Fruit fly (Drosophila melanogaster) whole organism, embryonic: ENCODE data around the gene Him.

Experiments used
- ATbp ChIP-seq: fragments of 200-800 bp; sonication (Bioruptor generic); optimal IDR thresholded peaks from 2 replicates; lab custom pipeline; 2017; ENCODE audit warnings: missing biosample characterization, mild to moderate bottlenecking, missing genetic modification characterization, missing genetic modification reagents
- Adf1 ChIP-seq: fragments of 200-800 bp; sonication (Bioruptor generic); IDR thresholded peaks from 2 replicates; pipeline ENCODE4 v1.3.6; 2022; ENCODE audit warnings: missing biosample characterization, missing genetic modification characterization
- Aef1 ChIP-seq: fragments of 200-800 bp; sonication (Bioruptor generic); IDR thresholded peaks from 3 replicates; pipeline ENCODE4 v1.3.6; 2022; ENCODE audit warnings: missing biosample characterization, missing genetic modification characterization
- Awh ChIP-seq: fragments of 200-800 bp; sonication (Bioruptor generic); IDR thresholded peaks from 2 replicates; pipeline ENCODE4, ENCODE4 v1.3.6; 2022; ENCODE audit warnings: missing biosample characterization, missing genetic modification characterization
- CG10654 ChIP-seq: fragments of 200-800 bp; sonication (Bioruptor generic); optimal IDR thresholded peaks from 2 replicates; lab custom pipeline; 2016; ENCODE audit warnings: missing biosample characterization, missing genetic modification characterization
- CG11504 ChIP-seq: fragments of 200-800 bp; sonication (Bioruptor generic); optimal IDR thresholded peaks from 3 replicates; lab custom pipeline; 2019; ENCODE audit warnings: missing biosample characterization, mild to moderate bottlenecking, missing genetic modification characterization, moderate library complexity
- CG13123 ChIP-seq: fragments of 200-800 bp; sonication (Bioruptor generic); optimal IDR thresholded peaks from 2 replicates; lab custom pipeline; 2016; ENCODE audit warnings: missing biosample characterization, missing genetic modification characterization
- CG13775 ChIP-seq: fragments of 200-800 bp; sonication (Bioruptor generic); optimal IDR thresholded peaks from 3 replicates; lab custom pipeline; 2017; ENCODE audit warnings: missing biosample characterization, mild to moderate bottlenecking, missing genetic modification characterization
- CG15696 ChIP-seq: fragments of 200-800 bp; sonication (Bioruptor generic); optimal IDR thresholded peaks from 2 replicates; lab custom pipeline; 2019; ENCODE audit warnings: missing biosample characterization, mild to moderate bottlenecking, missing genetic modification characterization, moderate library complexity
- CG16779 ChIP-seq: fragments of 200-800 bp; sonication (Bioruptor generic); IDR thresholded peaks from 2 replicates; pipeline ENCODE4 v1.3.6; 2022; ENCODE audit warnings: missing biosample characterization, missing genetic modification characterization
- CG42726 ChIP-seq: fragments of 200-800 bp; sonication (Bioruptor generic); IDR thresholded peaks from 2 replicates; pipeline ENCODE4 v1.3.6; 2022; ENCODE audit warnings: missing biosample characterization, missing genetic modification characterization; ENCODE audit not compliant: partially characterized antibody
- CG43689 ChIP-seq: fragments of 200-800 bp; sonication (Bioruptor generic); IDR thresholded peaks from 2 replicates; pipeline ENCODE4 v1.3.6; 2022; ENCODE audit warnings: missing biosample characterization, missing genetic modification characterization
- CHES-1-like ChIP-seq: fragments of 200-800 bp; sonication (Bioruptor generic); optimal IDR thresholded peaks from 2 replicates; lab custom pipeline; 2016; ENCODE audit warnings: missing biosample characterization, missing genetic modification characterization
- D ChIP-seq, 2 experiments: fragments of 200-800 bp in 1 of 2; fragments of >200 bp in 1 of 2; sonication (Bioruptor generic) in 1 of 2; optimal IDR thresholded peaks; 2 replicates in 1 of 2; 3 replicates in 1 of 2; lab custom pipeline; 2017; ENCODE audit warnings: mild to moderate bottlenecking in 1 of 2, missing biosample characterization in 1 of 2, missing genetic modification characterization in 1 of 2, missing genetic modification reagents in 1 of 2
- Deaf1 ChIP-seq: fragments of 200-800 bp; optimal IDR thresholded peaks from 3 replicates; lab custom pipeline; 2019; ENCODE audit warnings: missing biosample characterization, mild to moderate bottlenecking, missing genetic modification characterization, moderate library complexity
- Doc3 ChIP-seq: fragments of 200-800 bp; sonication (Bioruptor generic); IDR thresholded peaks from 3 replicates; pipeline ENCODE4 v1.3.6; 2022; ENCODE audit warnings: missing biosample characterization, missing genetic modification characterization; ENCODE audit not compliant: partially characterized antibody
- E2f2 ChIP-seq: fragments of 200-800 bp; sonication (Bioruptor generic); IDR thresholded peaks from 2 replicates; pipeline ENCODE4 v1.3.6; 2022; ENCODE audit warnings: missing biosample characterization, missing genetic modification characterization
- GATAe ChIP-seq: fragments of 200-800 bp; sonication (Bioruptor generic); conservative IDR thresholded peaks from 2 replicates; pipeline ENCODE4 v1.3.6; 2022; ENCODE audit warnings: missing biosample characterization, missing genetic modification characterization
- Hr78 ChIP-seq, 2 experiments: fragments of 200-800 bp in 1 of 2; fragments of >200 bp in 1 of 2; sonication (Bioruptor generic) in 1 of 2; optimal IDR thresholded peaks; 2 replicates each; lab custom pipeline; 2017 to 2019; ENCODE audit warnings: missing biosample characterization in 2 of 2, missing genetic modification characterization in 2 of 2, mild to moderate bottlenecking in 1 of 2, moderate library complexity in 1 of 2
- Jarid2 ChIP-seq: fragments of 200-800 bp; sonication (Bioruptor generic); optimal IDR thresholded peaks from 3 replicates; lab custom pipeline; 2017; ENCODE audit warnings: mild to moderate bottlenecking, missing biosample characterization, missing genetic modification reagents, missing genetic modification characterization
- NC2β ChIP-seq: fragments of 200-800 bp; sonication (Bioruptor generic); optimal IDR thresholded peaks from 2 replicates; lab custom pipeline; 2016; ENCODE audit warnings: missing biosample characterization, missing genetic modification characterization
- Nf-YB ChIP-seq: fragments of 200-800 bp; sonication (Bioruptor generic); optimal IDR thresholded peaks from 3 replicates; lab custom pipeline; 2019; ENCODE audit warnings: missing biosample characterization, mild to moderate bottlenecking, missing genetic modification characterization, moderate library complexity
- Nf-YC ChIP-seq: fragments of 200-800 bp; optimal IDR thresholded peaks from 3 replicates; lab custom pipeline; 2019; ENCODE audit warnings: missing biosample characterization, mild to moderate bottlenecking, missing genetic modification characterization, moderate library complexity
- Poxn ChIP-seq: fragments of 200-800 bp; sonication (Bioruptor generic); IDR thresholded peaks from 2 replicates; pipeline ENCODE4 v1.3.6; 2022; ENCODE audit warnings: missing biosample characterization, missing genetic modification characterization
- Six4 ChIP-seq: fragments of 200-800 bp; sonication (Bioruptor generic); optimal IDR thresholded peaks from 2 replicates; lab custom pipeline; 2016; ENCODE audit warnings: missing biosample characterization, missing genetic modification characterization
- bab2 ChIP-seq: fragments of 200-800 bp; sonication (Bioruptor generic); optimal IDR thresholded peaks from 2 replicates; lab custom pipeline; 2016; ENCODE audit warnings: missing biosample characterization, missing genetic modification characterization
- bigmax ChIP-seq: fragments of 200-800 bp; sonication (Bioruptor generic); optimal IDR thresholded peaks from 2 replicates; lab custom pipeline; 2018; ENCODE audit warnings: missing biosample characterization, mild to moderate bottlenecking, missing genetic modification characterization
- cg ChIP-seq: fragments of 200-800 bp; sonication (Bioruptor generic); optimal IDR thresholded peaks from 3 replicates; lab custom pipeline; 2019; ENCODE audit warnings: missing biosample characterization, mild to moderate bottlenecking, missing genetic modification characterization, moderate library complexity
- chm ChIP-seq: fragments of 200-800 bp; sonication (Bioruptor generic); IDR thresholded peaks from 2 replicates; pipeline ENCODE4 v1.3.6; 2022; ENCODE audit warnings: missing biosample characterization, missing genetic modification characterization
- chn ChIP-seq: fragments of 200-800 bp; sonication (Bioruptor generic); optimal IDR thresholded peaks from 2 replicates; lab custom pipeline; 2016; ENCODE audit warnings: missing biosample characterization, missing genetic modification characterization
- crol ChIP-seq: fragments of 200-800 bp; sonication (Bioruptor generic); IDR thresholded peaks from 2 replicates; pipeline ENCODE4 v1.3.6; 2022; ENCODE audit warnings: missing biosample characterization, missing genetic modification characterization
- crp ChIP-seq, 2 experiments: fragments of 200-800 bp; sonication (Bioruptor generic); optimal IDR thresholded peaks; 2 replicates in 1 of 2; 3 replicates in 1 of 2; lab custom pipeline; 2017; ENCODE audit warnings: missing biosample characterization in 2 of 2, missing genetic modification characterization in 2 of 2, mild to moderate bottlenecking in 1 of 2, moderate library complexity in 1 of 2
- cwo ChIP-seq: fragments of 200-800 bp; sonication (Bioruptor generic); optimal IDR thresholded peaks from 3 replicates; lab custom pipeline; 2017; ENCODE audit warnings: missing biosample characterization, missing genetic modification characterization, mild to moderate bottlenecking, moderate library complexity, missing genetic modification reagents
- ewg ChIP-seq: fragments of 200-800 bp; sonication (Bioruptor generic); optimal IDR thresholded peaks from 3 replicates; lab custom pipeline; 2017; ENCODE audit warnings: mild to moderate bottlenecking, missing biosample characterization, missing genetic modification reagents, missing genetic modification characterization
- fu2 ChIP-seq: fragments of 200-800 bp; sonication (Bioruptor generic); optimal IDR thresholded peaks from 2 replicates; lab custom pipeline; 2016; ENCODE audit warnings: missing biosample characterization, missing genetic modification characterization
- hbn ChIP-seq: fragments of 200-800 bp; sonication (Bioruptor generic); IDR thresholded peaks from 2 replicates; pipeline ENCODE4 v1.3.6; 2022; ENCODE audit warnings: missing biosample characterization, missing genetic modification characterization; ENCODE audit not compliant: partially characterized antibody
- ind ChIP-seq: fragments of 200-800 bp; sonication (Bioruptor generic); optimal IDR thresholded peaks from 3 replicates; lab custom pipeline; 2016; ENCODE audit warnings: missing biosample characterization, missing genetic modification characterization
- lov ChIP-seq, 2 experiments: fragments of 200-800 bp in 1 of 2; fragments of >200 bp in 1 of 2; sonication (Bioruptor generic) in 1 of 2; IDR thresholded peaks in 1 of 2; optimal IDR thresholded peaks in 1 of 2; 2 replicates in 1 of 2; 3 replicates in 1 of 2; pipeline versions ENCODE4 v1.3.6 to Lab custom; 2017 to 2022; ENCODE audit warnings: missing biosample characterization in 1 of 2, missing genetic modification characterization in 1 of 2
- nerfin-2 ChIP-seq: fragments of 200-800 bp; sonication (Bioruptor generic); IDR thresholded peaks from 2 replicates; pipeline ENCODE4 v1.3.6; 2022; ENCODE audit warnings: missing biosample characterization, missing genetic modification characterization; ENCODE audit not compliant: partially characterized antibody
- otp ChIP-seq: fragments of 200-800 bp; sonication (Bioruptor generic); IDR thresholded peaks from 3 replicates; pipeline ENCODE4, ENCODE4 v1.3.6; 2022; ENCODE audit warnings: missing biosample characterization, missing genetic modification characterization
- pros ChIP-seq: fragments of 200-800 bp; sonication (Bioruptor generic); optimal IDR thresholded peaks from 3 replicates; lab custom pipeline; 2019; ENCODE audit warnings: missing biosample characterization, mild to moderate bottlenecking, missing genetic modification characterization, moderate library complexity
- slou ChIP-seq: fragments of 200-800 bp; sonication (Bioruptor generic); optimal IDR thresholded peaks from 3 replicates; lab custom pipeline; 2016; ENCODE audit warnings: missing biosample characterization, missing genetic modification characterization
- sqz ChIP-seq: fragments of 200-800 bp; sonication (Bioruptor generic); optimal IDR thresholded peaks from 3 replicates; lab custom pipeline; 2018; ENCODE audit warnings: missing biosample characterization, mild to moderate bottlenecking, missing genetic modification characterization
- sug ChIP-seq: fragments of 200-800 bp; optimal IDR thresholded peaks from 2 replicates; lab custom pipeline; 2019; ENCODE audit warnings: missing biosample characterization, mild to moderate bottlenecking, missing genetic modification characterization, moderate library complexity
- tap ChIP-seq: fragments of 200-800 bp; optimal IDR thresholded peaks from 3 replicates; lab custom pipeline; 2019; ENCODE audit warnings: missing biosample characterization, mild to moderate bottlenecking, missing genetic modification characterization, moderate library complexity
- tna ChIP-seq: fragments of 200-800 bp; sonication (Bioruptor generic); IDR thresholded peaks from 2 replicates; pipeline ENCODE4 v1.3.6; 2022; ENCODE audit warnings: missing biosample characterization, missing genetic modification characterization; ENCODE audit not compliant: partially characterized antibody
- zen ChIP-seq: fragments of 200-800 bp; sonication (Bioruptor generic); optimal IDR thresholded peaks from 3 replicates; lab custom pipeline; 2018; ENCODE audit warnings: missing biosample characterization, mild to moderate bottlenecking, missing genetic modification characterization, moderate library complexity

Him gene

dm6 chrX:18243376-18244272 lies 34.4 kb downstream of the Him start (continued):
- no peak for TF ChIP-seq CG15696
- no peak for TF ChIP-seq Awh (GFP tag; lab: Robert Waterston, UW)
- no peak for TF ChIP-seq crp (GFP tag; optimal IDR thresholded peaks at IDR 0.05; lab: Kevin White, UChicago)
- 0 out of 2 replicates have a peak, but pooled peaks have one; percentile 21 for TF ChIP-seq chm (GFP tag; lab: Robert Waterston, UW)
- no peak for TF ChIP-seq CG13775 (GFP tag; lab: Kevin White, UChicago)
- peak in 1 of 2 experiments; percentile 74 for TF ChIP-seq Hr78 (GFP tag; optimal IDR thresholded peaks at IDR 0.05; lab: Kevin White, UChicago)
- no peak for TF ChIP-seq Doc3
- no peak for TF ChIP-seq fu2 (GFP tag; lab: Kevin White, UChicago)
- no peak for TF ChIP-seq sqz (GFP tag; lab: Kevin White, UChicago)
- no peak for TF ChIP-seq CG10654 (GFP tag; lab: Kevin White, UChicago)
- no peak for TF ChIP-seq ATbp (GFP tag; lab: Kevin White, UChicago)
- TF ChIP-seq tap (tag; lab: Kevin White, UChicago), result no peak
- no peak for TF ChIP-seq E2f2 (GFP tag; lab: Robert Waterston, UW)
- TF ChIP-seq zen (tag; lab: Kevin White, UChicago), result no peak
- peak; percentile 20 for TF ChIP-seq Jarid2 (GFP tag; lab: Kevin White, UChicago)
- no peak for TF ChIP-seq ind
- TF ChIP-seq slou (GFP tag; lab: Kevin White, UChicago), result no peak
- no peak for TF ChIP-seq pros (GFP tag; lab: Kevin White, UChicago)
- no peak for TF ChIP-seq D (optimal IDR thresholded peaks at IDR 0.05; lab: Kevin White, UChicago)
- no peak for TF ChIP-seq D (GFP tag; optimal IDR thresholded peaks at IDR 0.05; lab: Kevin White, UChicago)
- peak; percentile 31 for TF ChIP-seq chn (GFP tag; lab: Kevin White, UChicago)
- no peak for TF ChIP-seq NC2β (GFP tag; lab: Kevin White, UChicago)
- TF ChIP-seq Six4 (GFP tag; lab: Kevin White, UChicago), result no peak
- no peak for TF ChIP-seq CG42726 (GFP tag; lab: Robert Waterston, UW)
- TF ChIP-seq nerfin-2 (GFP tag; lab: Robert Waterston, UW), result no peak
- no peak for TF ChIP-seq CG11504 (tag; lab: Kevin White, UChicago)
- no peak for TF ChIP-seq hbn (GFP tag; lab: Robert Waterston, UW)
- 0 out of 2 replicates have a peak, but pooled peaks have one; percentile 27 for TF ChIP-seq tna (GFP tag; lab: Robert Waterston, UW)
- no peak for TF ChIP-seq CHES-1-like
- TF ChIP-seq bab2, result no peak
- TF ChIP-seq, all 482 proteins: peak for 39

- TF ChIP-seq sug (tag; lab: Kevin White, UChicago), result peak; percentile 51
- TF ChIP-seq bigmax (GFP tag; lab: Kevin White, UChicago), result no peak
- TF ChIP-seq Nf-YC (tag; lab: Kevin White, UChicago), result peak; percentile 40
- TF ChIP-seq otp (GFP tag; lab: Robert Waterston, UW), result no peak
- no peak for TF ChIP-seq Aef1 (GFP tag; lab: Robert Waterston, UW)
- peak; percentile 91 for TF ChIP-seq crol (GFP tag; lab: Robert Waterston, UW)
- no peak for TF ChIP-seq lov (optimal IDR thresholded peaks at IDR 0.05; lab: Kevin White, UChicago)
- no peak for TF ChIP-seq lov (GFP tag; IDR thresholded peaks at IDR 0.05; lab: Robert Waterston, UW)
- TF ChIP-seq cwo (GFP tag; lab: Kevin White, UChicago), result peak; percentile 1
- no peak for TF ChIP-seq cg (GFP tag; lab: Kevin White, UChicago)
- no peak for TF ChIP-seq ewg (GFP tag; lab: Kevin White, UChicago)
- TF ChIP-seq CG13123 (GFP tag; lab: Kevin White, UChicago), result no peak
- peak; percentile 93 for TF ChIP-seq Adf1 (GFP tag; lab: Robert Waterston, UW)
- TF ChIP-seq GATAe (GFP tag; lab: Robert Waterston, UW), result peak; percentile 55
- TF ChIP-seq CG16779 (GFP tag; lab: Robert Waterston, UW), result no peak
- TF ChIP-seq Nf-YB (GFP tag; lab: Kevin White, UChicago), result peak; percentile 26
- TF ChIP-seq Deaf1 (tag; lab: Kevin White, UChicago), result peak; percentile 14
- no peak for TF ChIP-seq Poxn (GFP tag; lab: Robert Waterston, UW)
- no peak for TF ChIP-seq CG43689
These were observed 36.0 kb downstream of the Him start for dm6 chrX:18245182-18245581.
